Fruit fly (Drosophila melanogaster) whole organism, embryonic: ENCODE data around the gene superdeath.
A peak's percentile ranks its signal among the peaks of the same experiment; 100 is the strongest.

Experiments used
- Bdp1 ChIP-seq: fragments of 200-800 bp; sonication (Bioruptor generic); optimal IDR thresholded peaks from 3 replicates; lab custom pipeline; 2016; ENCODE audit warnings: missing biosample characterization, missing genetic modification characterization
- Blimp-1 ChIP-seq: fragments of 200-800 bp; sonication (Bioruptor generic); optimal IDR thresholded peaks from 3 replicates; lab custom pipeline; 2018; ENCODE audit warnings: missing biosample characterization, missing genetic modification characterization, mild to moderate bottlenecking, moderate library complexity, missing genetic modification reagents
- CG10543 ChIP-seq: fragments of 200-800 bp; sonication (Bioruptor generic); optimal IDR thresholded peaks from 3 replicates; lab custom pipeline; 2017; ENCODE audit warnings: missing biosample characterization, mild to moderate bottlenecking, missing genetic modification characterization, moderate library complexity
- CG10654 ChIP-seq: fragments of 200-800 bp; sonication (Bioruptor generic); optimal IDR thresholded peaks from 2 replicates; lab custom pipeline; 2016; ENCODE audit warnings: missing biosample characterization, missing genetic modification characterization
- CG12104 ChIP-seq: fragments of 200-800 bp; sonication (Bioruptor generic); optimal IDR thresholded peaks from 3 replicates; lab custom pipeline; 2016; ENCODE audit warnings: missing biosample characterization, missing genetic modification characterization
- CG12391 ChIP-seq: fragments of 200-800 bp; sonication (Bioruptor generic); optimal IDR thresholded peaks from 3 replicates; lab custom pipeline; 2018; ENCODE audit warnings: missing biosample characterization, mild to moderate bottlenecking, missing genetic modification characterization, moderate library complexity
- CG12942 ChIP-seq: fragments of 200-800 bp; sonication (Bioruptor generic); optimal IDR thresholded peaks from 3 replicates; lab custom pipeline; 2016; ENCODE audit warnings: missing biosample characterization, missing genetic modification characterization
- CG15696 ChIP-seq: fragments of 200-800 bp; sonication (Bioruptor generic); optimal IDR thresholded peaks from 2 replicates; lab custom pipeline; 2019; ENCODE audit warnings: missing biosample characterization, mild to moderate bottlenecking, missing genetic modification characterization, moderate library complexity
- CG16813 ChIP-seq: fragments of 200-800 bp; sonication (Bioruptor generic); IDR thresholded peaks from 3 replicates; pipeline ENCODE4 v1.3.6; 2022; ENCODE audit warnings: missing biosample characterization, missing genetic modification characterization; ENCODE audit not compliant: partially characterized antibody
- CG18262 ChIP-seq: fragments of 200-800 bp; optimal IDR thresholded peaks from 3 replicates; lab custom pipeline; 2019; ENCODE audit warnings: missing biosample characterization, mild to moderate bottlenecking, missing genetic modification characterization, moderate library complexity
- CG18764 ChIP-seq: fragments of 200-800 bp; sonication (Bioruptor generic); optimal IDR thresholded peaks from 3 replicates; lab custom pipeline; 2016; ENCODE audit warnings: missing biosample characterization, missing genetic modification characterization
- CG3065 ChIP-seq: fragments of 200-800 bp; sonication (Bioruptor generic); optimal IDR thresholded peaks from 2 replicates; lab custom pipeline; 2016; ENCODE audit warnings: missing biosample characterization, missing genetic modification characterization
- CG31441 ChIP-seq: fragments of 200-800 bp; sonication (Bioruptor generic); IDR thresholded peaks from 2 replicates; pipeline ENCODE4 v1.3.6; 2022; ENCODE audit warnings: missing biosample characterization, missing genetic modification characterization
- CG34422 ChIP-seq: fragments of 200-800 bp; sonication (Bioruptor generic); IDR thresholded peaks from 3 replicates; pipeline ENCODE4 v1.3.6; 2022; ENCODE audit warnings: missing biosample characterization, missing genetic modification characterization
- CG6272 ChIP-seq: fragments of 200-800 bp; sonication (Bioruptor generic); IDR thresholded peaks from 2 replicates; pipeline ENCODE4 v1.3.6; 2022; ENCODE audit warnings: missing biosample characterization, missing genetic modification characterization
- CG6689 ChIP-seq: fragments of 200-800 bp; sonication (Bioruptor generic); IDR thresholded peaks from 2 replicates; pipeline ENCODE4 v1.3.6; 2022; ENCODE audit warnings: missing biosample characterization, missing genetic modification characterization
- CG7372 ChIP-seq: fragments of 200-800 bp; sonication (Bioruptor generic); IDR thresholded peaks from 2 replicates; pipeline ENCODE4 v1.3.6; 2022; ENCODE audit warnings: missing biosample characterization, missing genetic modification characterization
- Dbx ChIP-seq: fragments of 200-800 bp; sonication (Bioruptor generic); IDR thresholded peaks from 3 replicates; pipeline ENCODE4 v1.3.6; 2022; ENCODE audit warnings: missing biosample characterization, missing genetic modification characterization
- Dfd ChIP-seq, 2 experiments: fragments of >200 bp; optimal IDR thresholded peaks; 2 replicates each; lab custom pipeline; 2017; ENCODE audit warnings: missing biosample characterization in 2 of 2, missing genetic modification characterization in 2 of 2
- Doc3 ChIP-seq: fragments of 200-800 bp; sonication (Bioruptor generic); IDR thresholded peaks from 3 replicates; pipeline ENCODE4 v1.3.6; 2022; ENCODE audit warnings: missing biosample characterization, missing genetic modification characterization; ENCODE audit not compliant: partially characterized antibody
- Gsc ChIP-seq: fragments of 200-800 bp; sonication (Bioruptor generic); IDR thresholded peaks from 2 replicates; pipeline ENCODE4 v1.3.6; 2022; ENCODE audit warnings: missing biosample characterization, missing genetic modification characterization
- Hey ChIP-seq: fragments of 200-800 bp; sonication (Bioruptor generic); optimal IDR thresholded peaks from 3 replicates; lab custom pipeline; 2018; ENCODE audit warnings: missing biosample characterization, mild to moderate bottlenecking, missing genetic modification characterization
- Mad ChIP-seq: fragments of 200-800 bp; sonication (Bioruptor generic); optimal IDR thresholded peaks from 2 replicates; lab custom pipeline; 2016; ENCODE audit warnings: missing biosample characterization, missing genetic modification characterization
- Myb ChIP-seq: fragments of 200-800 bp; sonication (Bioruptor generic); optimal IDR thresholded peaks from 2 replicates; lab custom pipeline; 2016; ENCODE audit warnings: missing biosample characterization, missing genetic modification characterization
- PHDP ChIP-seq: fragments of 200-800 bp; sonication (Bioruptor generic); optimal IDR thresholded peaks from 3 replicates; lab custom pipeline; 2018; ENCODE audit warnings: missing biosample characterization, mild to moderate bottlenecking, missing genetic modification characterization, moderate library complexity
- Pdp1 ChIP-seq, 2 experiments: fragments of 200-800 bp; sonication (Bioruptor generic); optimal IDR thresholded peaks; 3 replicates each; lab custom pipeline; 2016; ENCODE audit warnings: missing biosample characterization in 2 of 2, missing genetic modification characterization in 2 of 2, mild to moderate bottlenecking in 1 of 2, moderate library complexity in 1 of 2
- Poxn ChIP-seq: fragments of 200-800 bp; sonication (Bioruptor generic); IDR thresholded peaks from 2 replicates; pipeline ENCODE4 v1.3.6; 2022; ENCODE audit warnings: missing biosample characterization, missing genetic modification characterization
- Ptx1 ChIP-seq: fragments of 200-800 bp; sonication (Bioruptor generic); IDR thresholded peaks from 2 replicates; pipeline ENCODE4 v1.3.6; 2022; ENCODE audit warnings: missing biosample characterization, missing genetic modification characterization
- Rfx ChIP-seq: fragments of 200-800 bp; sonication (Bioruptor generic); IDR thresholded peaks from 2 replicates; pipeline ENCODE4 v1.3.6; 2022; ENCODE audit warnings: missing biosample characterization, missing genetic modification characterization
- Side ChIP-seq: fragments of 200-800 bp; sonication (Bioruptor generic); optimal IDR thresholded peaks from 2 replicates; lab custom pipeline; 2016; ENCODE audit warnings: missing biosample characterization, missing genetic modification characterization
- Sox102F ChIP-seq: fragments of 200-800 bp; sonication (Bioruptor generic); optimal IDR thresholded peaks from 2 replicates; lab custom pipeline; 2018; ENCODE audit warnings: missing biosample characterization, mild to moderate bottlenecking, missing genetic modification characterization, moderate library complexity
- abd-A ChIP-seq: fragments of 200-800 bp; sonication (Bioruptor generic); optimal IDR thresholded peaks from 3 replicates; lab custom pipeline; 2019; ENCODE audit warnings: missing biosample characterization, mild to moderate bottlenecking, missing genetic modification characterization, moderate library complexity
- ase ChIP-seq: fragments of 200-800 bp; sonication (Bioruptor generic); IDR thresholded peaks from 3 replicates; pipeline ENCODE4 v1.3.6; 2022; ENCODE audit warnings: missing biosample characterization, missing genetic modification characterization
- bcd ChIP-seq: fragments of 200-800 bp; sonication (Bioruptor generic); optimal IDR thresholded peaks from 2 replicates; lab custom pipeline; 2017; ENCODE audit warnings: missing biosample characterization, mild to moderate bottlenecking, missing genetic modification characterization
- br ChIP-seq: fragments of >200 bp; optimal IDR thresholded peaks from 2 replicates; lab custom pipeline; 2017
- dmrt11E ChIP-seq: fragments of 200-800 bp; sonication (Bioruptor generic); optimal IDR thresholded peaks from 3 replicates; lab custom pipeline; 2018; ENCODE audit warnings: missing biosample characterization, mild to moderate bottlenecking, missing genetic modification characterization, moderate library complexity
- ems ChIP-seq: fragments of 200-800 bp; sonication (Bioruptor generic); optimal IDR thresholded peaks from 3 replicates; lab custom pipeline; 2016; ENCODE audit warnings: missing biosample characterization, missing genetic modification characterization
- esg ChIP-seq: fragments of 200-800 bp; sonication (Bioruptor generic); conservative IDR thresholded peaks from 2 replicates; pipeline ENCODE4 v1.3.6; 2022; ENCODE audit warnings: missing biosample characterization, missing genetic modification characterization
- fru ChIP-seq: fragments of >200 bp; optimal IDR thresholded peaks from 2 replicates; lab custom pipeline; 2017
- gfzf ChIP-seq: fragments of 200-800 bp; sonication (Bioruptor generic); optimal IDR thresholded peaks from 2 replicates; lab custom pipeline; 2016; ENCODE audit warnings: missing biosample characterization, mild to moderate bottlenecking, missing genetic modification characterization, moderate library complexity
- lilli ChIP-seq: fragments of 200-800 bp; sonication (Bioruptor generic); optimal IDR thresholded peaks from 3 replicates; lab custom pipeline; 2016; ENCODE audit warnings: missing biosample characterization, missing genetic modification characterization
- nmo ChIP-seq: fragments of 200-800 bp; sonication (Bioruptor generic); optimal IDR thresholded peaks from 2 replicates; lab custom pipeline; 2018; ENCODE audit warnings: missing biosample characterization, mild to moderate bottlenecking, missing genetic modification characterization, moderate library complexity
- odd ChIP-seq: fragments of 200-800 bp; sonication (Bioruptor generic); optimal IDR thresholded peaks from 2 replicates; lab custom pipeline; 2017; ENCODE audit warnings: missing biosample characterization, mild to moderate bottlenecking, missing genetic modification characterization
- p53 ChIP-seq: fragments of 200-800 bp; sonication (Bioruptor generic); optimal IDR thresholded peaks from 2 replicates; lab custom pipeline; 2016; ENCODE audit warnings: missing biosample characterization, missing genetic modification characterization
- pb ChIP-seq: fragments of 200-800 bp; sonication (Bioruptor generic); optimal IDR thresholded peaks from 3 replicates; lab custom pipeline; 2016; ENCODE audit warnings: missing biosample characterization, missing genetic modification characterization
- repo ChIP-seq: fragments of 200-800 bp; sonication (Bioruptor generic); optimal IDR thresholded peaks from 2 replicates; lab custom pipeline; 2016; ENCODE audit warnings: missing biosample characterization, missing genetic modification characterization
- sc ChIP-seq, 3 experiments: fragments of >200 bp in 2 of 3; fragments of 200-800 bp in 1 of 3; sonication (Bioruptor generic) in 1 of 3; optimal IDR thresholded peaks; 2 replicates in 2 of 3; 3 replicates in 1 of 3; lab custom pipeline; 2017; ENCODE audit warnings: mild to moderate bottlenecking in 1 of 3, missing biosample characterization in 1 of 3, missing genetic modification characterization in 1 of 3, missing genetic modification reagents in 1 of 3
- stwl ChIP-seq: fragments of 200-800 bp; sonication (Bioruptor generic); optimal IDR thresholded peaks from 3 replicates; lab custom pipeline; 2018; ENCODE audit warnings: missing biosample characterization, mild to moderate bottlenecking, missing genetic modification characterization, moderate library complexity
- tin ChIP-seq: fragments of 200-800 bp; sonication (Bioruptor generic); optimal IDR thresholded peaks from 3 replicates; lab custom pipeline; 2016; ENCODE audit warnings: missing biosample characterization, missing genetic modification characterization
- vvl ChIP-seq: fragments of 200-800 bp; sonication (Bioruptor generic); IDR thresholded peaks from 2 replicates; pipeline ENCODE4 v1.3.6; 2022; ENCODE audit warnings: missing biosample characterization, missing genetic modification characterization
- zf30C ChIP-seq: fragments of 200-800 bp; sonication (Bioruptor generic); optimal IDR thresholded peaks from 3 replicates; lab custom pipeline; 2018; ENCODE audit warnings: missing biosample characterization, mild to moderate bottlenecking, missing genetic modification characterization

Gene superdeath

dm6 chr3R:29124128-29124527 lies 14.3 kb upstream of the superdeath start (continued):
- TF ChIP-seq ems (GFP tag; lab: Kevin White, UChicago) (peak; percentile 49), lilli (peak; percentile 71), Dfd (GFP tag; optimal IDR thresholded peaks at IDR 0.05; lab: Kevin White, UChicago) (no peak), fru (lab: Kevin White, UChicago) (no peak), CG7372 (GFP tag; lab: Robert Waterston, UW) (peak; percentile 24; the same call in 1 of the 2 replicates), Poxn (GFP tag; lab: Robert Waterston, UW) (no peak), vvl (peak; percentile 88), sc (optimal IDR thresholded peaks at IDR 0.05; lab: Kevin White, UChicago) (no peak), sc (GFP tag; optimal IDR thresholded peaks at IDR 0.05; lab: Kevin White, UChicago) (peak; percentile 28), CG12391 (peak; percentile 61), Ptx1 (GFP tag; lab: Robert Waterston, UW) (peak; percentile 81), bcd (GFP tag; lab: Kevin White, UChicago) (peak; percentile 49), Myb (GFP tag; lab: Kevin White, UChicago) (peak; percentile 43), pb (GFP tag; lab: Kevin White, UChicago) (peak; percentile 64), abd-A (tag; lab: Kevin White, UChicago) (no peak), Mad (GFP tag; lab: Kevin White, UChicago) (no peak), CG31441 (GFP tag; lab: Robert Waterston, UW) (no peak; the same call in 1 of the 2 replicates), CG12104 (GFP tag; lab: Kevin White, UChicago) (peak; percentile 39), br (lab: Kevin White, UChicago) (no peak), Sox102F (peak; percentile 70), odd (no peak), CG10543 (GFP tag; lab: Kevin White, UChicago) (peak; percentile 11), CG6689 (GFP tag; lab: Robert Waterston, UW) (peak; percentile 87), Hey (tag; lab: Kevin White, UChicago) (no peak), repo (peak; percentile 24), nmo (GFP tag; lab: Kevin White, UChicago) (peak; percentile 76), CG6272 (GFP tag; lab: Robert Waterston, UW) (peak; percentile 51), PHDP (tag; lab: Kevin White, UChicago) (peak; percentile 59), stwl (tag; lab: Kevin White, UChicago) (no peak), Pdp1 (GFP tag; optimal IDR thresholded peaks at IDR 0.05; lab: Kevin White, UChicago) (peak; percentile 69 to 76), CG18764 (GFP tag; lab: Kevin White, UChicago) (peak; percentile 26), Rfx (peak; percentile 84), Doc3 (GFP tag; lab: Robert Waterston, UW) (no peak), gfzf (GFP tag; lab: Kevin White, UChicago) (no peak), CG16813 (no peak), Side (GFP tag; lab: Kevin White, UChicago) (peak; percentile 80), CG15696 (tag; lab: Kevin White, UChicago) (peak; percentile 7), tin (GFP tag; lab: Kevin White, UChicago) (peak; percentile 32), Bdp1 (GFP tag; lab: Kevin White, UChicago) (peak; percentile 35), zf30C (GFP tag; lab: Kevin White, UChicago) (no peak), CG10654 (peak; percentile 2), ase (peak; percentile 37; the same call in 1 of the 3 replicates), Gsc (GFP tag; lab: Robert Waterston, UW) (peak; percentile 35; the same call in 1 of the 2 replicates), CG18262 (tag; lab: Kevin White, UChicago) (peak; percentile 63), Blimp-1 (GFP tag; lab: Kevin White, UChicago) (no peak), p53 (GFP tag; lab: Kevin White, UChicago) (no peak), CG3065 (GFP tag; lab: Kevin White, UChicago) (no peak), esg (GFP tag; lab: Robert Waterston, UW) (peak; percentile 44; the same call in 1 of the 2 replicates), CG12942 (GFP tag; lab: Kevin White, UChicago) (peak; percentile 26), dmrt11E (tag; lab: Kevin White, UChicago) (peak; percentile 59), Dbx (peak; percentile 68; the same call in 2 of the 3 replicates), CG34422 (GFP tag; lab: Robert Waterston, UW) (peak; percentile 85)
